Fruit fly (Drosophila melanogaster): ENCODE results near the gene GstD3.

Gene GstD3

DNA sequence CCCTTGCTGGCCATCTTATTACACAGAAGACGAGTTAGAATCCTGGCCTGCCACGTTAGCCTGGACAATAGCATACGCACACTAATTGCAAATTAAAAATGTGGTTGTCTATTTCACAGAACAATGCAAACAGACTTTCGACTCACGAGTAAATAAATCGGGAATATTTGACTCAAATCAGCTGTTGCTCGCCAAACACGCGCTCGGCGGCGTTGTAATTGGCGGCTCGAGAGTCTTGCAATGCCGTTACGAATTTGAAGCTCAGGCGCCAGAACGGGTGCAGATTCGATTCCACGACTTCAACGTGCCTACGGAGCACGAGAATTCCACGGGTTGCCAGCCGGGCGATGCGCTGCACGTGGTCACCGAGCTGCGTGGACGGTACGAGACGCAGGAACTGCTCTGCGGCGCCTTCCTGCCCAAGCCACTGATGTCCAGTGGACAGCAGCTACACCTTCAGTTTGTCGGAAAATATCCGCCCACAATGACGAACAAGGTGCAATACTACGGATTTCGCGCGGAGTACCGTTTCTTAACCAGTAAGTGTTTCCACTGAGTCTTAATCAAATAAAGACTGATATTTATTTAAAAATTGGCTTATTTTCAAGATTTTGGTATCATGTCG, 28.9 kb downstream of the GstD3 start, which contains the start of gene DNAlig3 (continued):
- TF ChIP-seq CG6683 (GFP tag; optimal IDR thresholded peaks at IDR 0.05) (peak; percentile 8), h (optimal IDR thresholded peaks at IDR 0.05) (no peak), zen2 (GFP tag; IDR thresholded peaks at IDR 0.05; ENCODE audit: partially characterized antibody) (peak; percentile 68; the same call in 2 of the 3 replicates), Drgx (GFP tag; IDR thresholded peaks at IDR 0.05) (peak; percentile 49; the same call in 1 of the 2 replicates), bsh (GFP tag; optimal IDR thresholded peaks at IDR 0.05) (no peak), sisA (GFP tag; IDR thresholded peaks at IDR 0.05) (no peak), CG13287 (GFP tag; IDR thresholded peaks at IDR 0.05; ENCODE audit: partially characterized antibody) (peak; percentile 73), CG11504 (tag; optimal IDR thresholded peaks at IDR 0.05) (no peak), CTCF (GFP tag; optimal IDR thresholded peaks at IDR 0.05) (peak; percentile 45), CG7372 (GFP tag; IDR thresholded peaks at IDR 0.05) (no peak), CG17829 (tag; optimal IDR thresholded peaks at IDR 0.05) (no peak), Med (GFP tag) (peak; percentile 42), gsb-n (tag; optimal IDR thresholded peaks at IDR 0.05) (no peak), CG43689 (GFP tag; IDR thresholded peaks at IDR 0.05) (no peak), ERR (GFP tag; optimal IDR thresholded peaks at IDR 0.05) (no peak), CG16813 (GFP tag; IDR thresholded peaks at IDR 0.05; ENCODE audit: partially characterized antibody) (peak; percentile 45; the same call in 1 of the 3 replicates), kay (GFP tag; optimal IDR thresholded peaks at IDR 0.05) (no peak), schlank (tag; optimal IDR thresholded peaks at IDR 0.05) (no peak), eve (GFP tag; optimal IDR thresholded peaks at IDR 0.05) (no peak), HmgD (GFP tag; optimal IDR thresholded peaks at IDR 0.05) (peak; percentile 8), CG32767 (GFP tag; IDR thresholded peaks at IDR 0.05) (no peak), Myb (GFP tag; optimal IDR thresholded peaks at IDR 0.05) (peak; percentile 95), jumu (GFP tag; optimal IDR thresholded peaks at IDR 0.05) (no peak), sima (GFP tag; optimal IDR thresholded peaks at IDR 0.05) (no peak), CG9797 (GFP tag; optimal IDR thresholded peaks at IDR 0.05) (peak; percentile 17), Aef1 (GFP tag; IDR thresholded peaks at IDR 0.05) (no peak), Side (GFP tag; optimal IDR thresholded peaks at IDR 0.05) (no peak), Lim3 (GFP tag; IDR thresholded peaks at IDR 0.05) (no peak), CG34376 (GFP tag; optimal IDR thresholded peaks at IDR 0.05) (peak; percentile 44), slou (GFP tag; optimal IDR thresholded peaks at IDR 0.05) (no peak), Bgb (GFP tag; IDR thresholded peaks at IDR 0.05; ENCODE audit: partially characterized antibody) (peak; percentile 33; the same call in 1 of the 2 replicates), BEAF-32 (GFP tag; optimal IDR thresholded peaks at IDR 0.05) (peak; percentile 68), CG11723 (GFP tag; optimal IDR thresholded peaks at IDR 0.05) (no peak), Elba2 (GFP tag; optimal IDR thresholded peaks at IDR 0.05) (no peak), cad (GFP tag; optimal IDR thresholded peaks at IDR 0.05) (no peak), tio (GFP tag; optimal IDR thresholded peaks at IDR 0.05) (no peak), Vsx1 (GFP tag; optimal IDR thresholded peaks at IDR 0.05) (no peak), ttk (GFP tag; IDR thresholded peaks at IDR 0.05) (no peak), Lhr (GFP tag; optimal IDR thresholded peaks at IDR 0.05) (no peak), CG2889 (GFP tag; IDR thresholded peaks at IDR 0.05) (no peak), H2.0 (GFP tag; IDR thresholded peaks at IDR 0.05) (no peak), sc (optimal IDR thresholded peaks at IDR 0.05) (no peak), sc (GFP tag; optimal IDR thresholded peaks at IDR 0.05) (no peak), btn (GFP tag; optimal IDR thresholded peaks at IDR 0.05) (no peak), pfk (GFP tag; optimal IDR thresholded peaks at IDR 0.05) (no peak), CG11560 (tag; IDR thresholded peaks at IDR 0.05) (no peak), CG5953 (GFP tag; IDR thresholded peaks at IDR 0.05) (no peak), CG7786 (GFP tag; optimal IDR thresholded peaks at IDR 0.05) (no peak), tll (GFP tag; optimal IDR thresholded peaks at IDR 0.05) (peak in 1 of 2 experiments; percentile 62), CG6854 (GFP tag; optimal IDR thresholded peaks at IDR 0.05) (no peak), CG14710 (tag; optimal IDR thresholded peaks at IDR 0.05) (no peak), CG6175 (GFP tag; IDR thresholded peaks at IDR 0.05) (no peak)
